Worm (Caenorhabditis elegans) whole organism, mixed stage, embryonic: ENCODE measurements around the gene C24H12.1.

Experiments
- M03D4.4 ChIP-seq: sonication (generic microtip); optimal IDR thresholded peaks from 2 replicates; lab custom pipeline; 2017; ENCODE audit warnings: mild to moderate bottlenecking, missing genetic modification characterization, missing compliant biosample characterization
- blmp-1 ChIP-seq: fragments of 150-350 bp; optimal IDR thresholded peaks from 2 replicates; lab custom pipeline; 2014; ENCODE audit warnings: missing biosample characterization, missing genetic modification characterization
- ces-1 ChIP-seq: fragments of 150-350 bp; optimal IDR thresholded peaks from 2 replicates; lab custom pipeline; 2014; ENCODE audit warnings: missing biosample characterization, missing genetic modification reagents, missing genetic modification characterization
- elt-3 ChIP-seq: fragments of 150-350 bp; optimal IDR thresholded peaks from 2 replicates; lab custom pipeline; 2014; ENCODE audit warnings: missing biosample characterization, missing genetic modification characterization
- lin-13 ChIP-seq: fragments of 150-350 bp; optimal IDR thresholded peaks from 2 replicates; lab custom pipeline; 2014; ENCODE audit warnings: missing biosample characterization, missing genetic modification characterization
- lsy-2 ChIP-seq: fragments of 150-350 bp; optimal IDR thresholded peaks from 2 replicates; lab custom pipeline; 2014; ENCODE audit warnings: missing biosample characterization, missing genetic modification characterization
- mab-5 ChIP-seq: fragments of 150-350 bp; optimal IDR thresholded peaks from 2 replicates; lab custom pipeline; 2014; ENCODE audit warnings: missing biosample characterization, missing genetic modification characterization
- nhr-28 ChIP-seq: fragments of 150-350 bp; optimal IDR thresholded peaks from 2 replicates; lab custom pipeline; 2014; ENCODE audit warnings: missing biosample characterization, missing genetic modification characterization
- nhr-76 ChIP-seq: sonication (generic microtip); optimal IDR thresholded peaks from 2 replicates; lab custom pipeline; 2017; ENCODE audit warnings: missing biosample characterization, missing genetic modification characterization
- pha-4 ChIP-seq: fragments of 150-350 bp; optimal IDR thresholded peaks from 2 replicates; lab custom pipeline; 2018; ENCODE audit warnings: missing biosample characterization, missing genetic modification reagents, missing genetic modification characterization
- snpc-4 ChIP-seq: fragments of 150-350 bp; optimal IDR thresholded peaks from 2 replicates; lab custom pipeline; 2014; ENCODE audit warnings: missing biosample characterization, missing genetic modification characterization
- unc-62 ChIP-seq: fragments of 150-350 bp; optimal IDR thresholded peaks from 2 replicates; lab custom pipeline; 2014; ENCODE audit warnings: missing biosample characterization, missing genetic modification reagents, missing genetic modification characterization
- ztf-11 ChIP-seq: fragments of 150-350 bp; optimal IDR thresholded peaks from 2 replicates; lab custom pipeline; 2014; ENCODE audit warnings: missing biosample characterization, missing genetic modification characterization

- TF ChIP-seq nhr-76 (tag; lab: Kevin White, UChicago), result no peak
- TF ChIP-seq ces-1 (GFP tag; lab: Kevin White, UChicago), result no peak
- TF ChIP-seq snpc-4 (tag; lab: Kevin White, UChicago), result no peak
- no peak for TF ChIP-seq elt-3 (tag; lab: Kevin White, UChicago)
- no peak for TF ChIP-seq blmp-1 (tag; lab: Kevin White, UChicago)
- no peak for TF ChIP-seq M03D4.4 (tag; lab: Kevin White, UChicago)
- no peak for TF ChIP-seq unc-62 (GFP tag; lab: Kevin White, UChicago)
- TF ChIP-seq lsy-2 (tag; lab: Kevin White, UChicago), result no peak
- TF ChIP-seq ztf-11 (tag; lab: Kevin White, UChicago), result no peak
- TF ChIP-seq nhr-28 (tag; lab: Kevin White, UChicago), result no peak
- TF ChIP-seq lin-13 (tag; lab: Kevin White, UChicago), result no peak
- TF ChIP-seq mab-5 (tag; lab: Kevin White, UChicago), result no peak
- TF ChIP-seq pha-4 (tag; lab: Kevin White, UChicago), result no peak
Observed at ce11 chrII:437279-437678, 3.9 kb upstream of the C24H12.1 start.
